Fruit fly (Drosophila melanogaster): ENCODE data around the gene Drs.

Drs gene

dm6 chr3L:3343260-3343659 is 26.1 kb upstream of the Drs start:
- peak; percentile 78 for TF ChIP-seq Hnf4 (GFP tag; optimal IDR thresholded peaks at IDR 0.05)
- peak in 1 of 2 experiments; percentile 85 for TF ChIP-seq foxo (GFP tag; optimal IDR thresholded peaks at IDR 0.05)
- no peak for TF ChIP-seq N (GFP tag; optimal IDR thresholded peaks at IDR 0.05)
- no peak for TF ChIP-seq Hr83 (GFP tag; optimal IDR thresholded peaks at IDR 0.05; ENCODE audit: poor library complexity, severe bottlenecking)
- no peak for TF ChIP-seq CrebA (GFP tag; optimal IDR thresholded peaks at IDR 0.05; ENCODE audit: borderline replicate concordance)
- TF ChIP-seq dl (GFP tag; optimal IDR thresholded peaks at IDR 0.05; ENCODE audit: insufficient read depth in 1 of 2, partially characterized antibody in 2 of 2) = no peak
- TF ChIP-seq usp (GFP tag; optimal IDR thresholded peaks at IDR 0.05) = no peak
- TF ChIP-seq br (GFP tag; optimal IDR thresholded peaks at IDR 0.05) = peak; percentile 72
- peak; percentile 85 for TF ChIP-seq psq (GFP tag; optimal IDR thresholded peaks at IDR 0.05)
- no peak for TF ChIP-seq pan (optimal IDR thresholded peaks at IDR 0.05)
- peak; percentile 90 for TF ChIP-seq Sp1 (GFP tag; optimal IDR thresholded peaks at IDR 0.05)
- peak; percentile 77 for TF ChIP-seq rgr (GFP tag; optimal IDR thresholded peaks at IDR 0.05)
- TF ChIP-seq woc (GFP tag; optimal IDR thresholded peaks at IDR 0.05) = peak; percentile 60
- TF ChIP-seq OdsH (GFP tag; optimal IDR thresholded peaks at IDR 0.05) = peak; percentile 85
- peak; percentile 85 for TF ChIP-seq h (GFP tag; optimal IDR thresholded peaks at IDR 0.05)
- TF ChIP-seq Hr78 (GFP tag; optimal IDR thresholded peaks at IDR 0.05) = no peak
- peak; percentile 76 for TF ChIP-seq brk (GFP tag; optimal IDR thresholded peaks at IDR 0.05)
- TF ChIP-seq CG32264 (GFP tag; optimal IDR thresholded peaks at IDR 0.05) = peak; percentile 23
- TF ChIP-seq Mio (GFP tag; optimal IDR thresholded peaks at IDR 0.05) = no peak
- no peak for TF ChIP-seq jim (GFP tag; optimal IDR thresholded peaks at IDR 0.05)
- peak; percentile 19 for TF ChIP-seq dsf (GFP tag; optimal IDR thresholded peaks at IDR 0.05; ENCODE audit: borderline replicate concordance)
- TF ChIP-seq sage (GFP tag; optimal IDR thresholded peaks at IDR 0.05) = peak; percentile 11
- no peak for TF ChIP-seq Rel (GFP tag; optimal IDR thresholded peaks at IDR 0.05)
- peak; percentile 6 for TF ChIP-seq Rel (tag; optimal IDR thresholded peaks at IDR 0.05)
- TF ChIP-seq lola (GFP tag; optimal IDR thresholded peaks at IDR 0.05) = no peak
- TF ChIP-seq fru (GFP tag; optimal IDR thresholded peaks at IDR 0.05) = peak; percentile 88
- TF ChIP-seq Myc (optimal IDR thresholded peaks at IDR 0.05) = no peak
- peak; percentile 79 for TF ChIP-seq ey (GFP tag; optimal IDR thresholded peaks at IDR 0.05)
- peak; percentile 52 for TF ChIP-seq tai (GFP tag; optimal IDR thresholded peaks at IDR 0.05)
- TF ChIP-seq dmrt93B (GFP tag; optimal IDR thresholded peaks at IDR 0.05) = peak; percentile 59
- peak; percentile 60 for TF ChIP-seq CG9705 (GFP tag; optimal IDR thresholded peaks at IDR 0.05)
- TF ChIP-seq Jra (GFP tag; optimal IDR thresholded peaks at IDR 0.05) = peak; percentile 38
- TF ChIP-seq Vsx2 (GFP tag; optimal IDR thresholded peaks at IDR 0.05; ENCODE audit: partially characterized antibody) = no peak
- no peak for TF ChIP-seq Abd-B (GFP tag; optimal IDR thresholded peaks at IDR 0.05)
- no peak for TF ChIP-seq Dfd (GFP tag; optimal IDR thresholded peaks at IDR 0.05)
- TF ChIP-seq Dif (GFP tag; optimal IDR thresholded peaks at IDR 0.05; ENCODE audit: partially characterized antibody) = no peak
- peak; percentile 78 for TF ChIP-seq HLH106 (tag; optimal IDR thresholded peaks at IDR 0.05)
- TF ChIP-seq GATAd (GFP tag; optimal IDR thresholded peaks at IDR 0.05) = no peak
- TF ChIP-seq sv (GFP tag; optimal IDR thresholded peaks at IDR 0.05) = peak; percentile 16

dm6 chr3L:3344528-3344927 is 24.8 kb upstream of the Drs start:
- TF ChIP-seq foxo (GFP tag; optimal IDR thresholded peaks at IDR 0.05) (peak in 1 of 2 experiments; percentile 1), brk (GFP tag; optimal IDR thresholded peaks at IDR 0.05) (peak; percentile 15), fru (GFP tag; optimal IDR thresholded peaks at IDR 0.05) (peak; percentile 5), br (GFP tag; optimal IDR thresholded peaks at IDR 0.05) (no peak)

- TF ChIP-seq Hr78 (GFP tag; optimal IDR thresholded peaks at IDR 0.05) (no peak), Mio (GFP tag; optimal IDR thresholded peaks at IDR 0.05) (no peak), foxo (GFP tag; optimal IDR thresholded peaks at IDR 0.05) (no peak), CG32264 (GFP tag; optimal IDR thresholded peaks at IDR 0.05) (no peak), sv (GFP tag; optimal IDR thresholded peaks at IDR 0.05) (no peak), Myc (optimal IDR thresholded peaks at IDR 0.05) (no peak), Abd-B (GFP tag; optimal IDR thresholded peaks at IDR 0.05) (no peak), fru (GFP tag; optimal IDR thresholded peaks at IDR 0.05) (no peak), N (GFP tag; optimal IDR thresholded peaks at IDR 0.05) (no peak), dl (GFP tag; optimal IDR thresholded peaks at IDR 0.05; ENCODE audit: insufficient read depth in 1 of 2, partially characterized antibody in 2 of 2) (no peak), Vsx2 (GFP tag; optimal IDR thresholded peaks at IDR 0.05; ENCODE audit: partially characterized antibody) (no peak), Rel (GFP tag; optimal IDR thresholded peaks at IDR 0.05) (no peak), Rel (tag; optimal IDR thresholded peaks at IDR 0.05) (no peak), ey (GFP tag; optimal IDR thresholded peaks at IDR 0.05) (no peak), sage (GFP tag; optimal IDR thresholded peaks at IDR 0.05) (no peak), dmrt93B (GFP tag; optimal IDR thresholded peaks at IDR 0.05) (no peak), Jra (GFP tag; optimal IDR thresholded peaks at IDR 0.05) (no peak), Sp1 (GFP tag; optimal IDR thresholded peaks at IDR 0.05) (no peak), jim (GFP tag; optimal IDR thresholded peaks at IDR 0.05) (no peak), brk (GFP tag; optimal IDR thresholded peaks at IDR 0.05) (no peak), usp (GFP tag; optimal IDR thresholded peaks at IDR 0.05) (no peak)
These were observed 23.1 kb upstream of the Drs start for dm6 chr3L:3346294-3346693.

Data from whole organism, wandering third instar larva.